Worm (Caenorhabditis elegans): ENCODE results near the gene H20E11.2.

Gene H20E11.2

DNA sequence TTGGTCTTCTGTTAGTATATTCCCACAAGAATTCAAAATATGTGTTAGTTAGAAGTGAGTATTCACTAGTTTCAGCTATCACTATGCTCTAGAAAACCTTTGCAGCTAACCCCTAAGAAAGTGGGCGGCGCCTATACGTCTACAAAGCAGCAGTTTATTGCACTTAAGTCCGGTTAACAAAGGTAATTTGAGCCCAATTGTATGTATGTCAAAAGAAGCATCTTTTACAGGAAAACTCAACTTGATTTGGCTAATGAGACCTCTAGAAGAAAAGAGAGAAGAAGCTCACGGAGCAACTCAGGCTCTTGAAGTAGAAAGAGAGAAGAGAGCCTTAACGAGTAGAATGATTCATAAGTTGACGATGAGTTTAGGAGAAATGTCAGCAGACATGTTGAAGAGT lies 25.1 kb downstream of the H20E11.2 start:
- TF ChIP-seq fkh-8 (tag; optimal IDR thresholded peaks at IDR 0.05): no peak
- no peak for TF ChIP-seq ztf-11 (tag; optimal IDR thresholded peaks at IDR 0.05)
- TF ChIP-seq Y116A8C.19 (tag; optimal IDR thresholded peaks at IDR 0.05; ENCODE audit: borderline replicate concordance): no peak
- no peak for TF ChIP-seq efl-1 (optimal IDR thresholded peaks at IDR 0.05)
- peak in 1 of 2 experiments; percentile 61 for TF ChIP-seq efl-1 (GFP tag; optimal IDR thresholded peaks at IDR 0.05 in 1 of 2)
- no peak for TF ChIP-seq ama-1 (optimal IDR thresholded peaks at IDR 0.05)
- peak; percentile 23 for TF ChIP-seq nhr-47 (tag; optimal IDR thresholded peaks at IDR 0.05)
- no peak for TF ChIP-seq egl-13 (tag; optimal IDR thresholded peaks at IDR 0.05)
- TF ChIP-seq nhr-90 (tag; optimal IDR thresholded peaks at IDR 0.05; ENCODE audit: poor library complexity): no peak
- TF ChIP-seq lin-14 (GFP tag; optimal IDR thresholded peaks at IDR 0.05): peak; percentile 51
- no peak for TF ChIP-seq tlp-1 (tag; optimal IDR thresholded peaks at IDR 0.05)
- TF ChIP-seq unc-30 (tag; optimal IDR thresholded peaks at IDR 0.05): no peak
- peak; percentile 7 for TF ChIP-seq nhr-71 (tag; optimal IDR thresholded peaks at IDR 0.05)
- no peak for TF ChIP-seq elt-2 (tag; optimal IDR thresholded peaks at IDR 0.05)
- TF ChIP-seq pax-3 (tag; optimal IDR thresholded peaks at IDR 0.05): no peak
- TF ChIP-seq lir-3 (tag; optimal IDR thresholded peaks at IDR 0.05; ENCODE audit: poor library complexity): no peak
- no peak for TF ChIP-seq ets-5 (GFP tag; IDR thresholded peaks at IDR 0.05)
- TF ChIP-seq unc-62 (GFP tag; optimal IDR thresholded peaks at IDR 0.05): no peak
- TF ChIP-seq tbx-2 (tag; optimal IDR thresholded peaks at IDR 0.05): peak; percentile 8

DNA sequence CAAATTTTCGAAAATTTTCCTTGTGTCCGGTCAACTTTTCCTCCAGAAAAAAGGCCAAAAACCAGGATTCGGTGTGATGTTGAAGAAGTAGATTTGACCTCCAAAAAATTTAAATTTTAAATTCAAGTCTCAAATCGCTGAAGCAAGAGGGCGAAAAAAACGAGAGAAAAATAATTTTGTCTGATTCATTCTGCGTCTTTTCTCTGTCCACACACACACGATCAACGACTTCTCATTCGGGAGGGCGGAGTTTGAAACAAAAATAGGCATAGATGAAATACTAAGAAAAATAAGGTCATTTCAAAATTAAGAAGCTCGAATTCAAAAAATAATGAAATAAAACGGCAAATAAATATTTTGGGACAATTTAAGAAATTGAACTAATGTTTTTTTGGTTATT lies 31.7 kb downstream of the H20E11.2 start, which contains the start of gene R13H7.2:
R13H7.2 (minus strand) TSS at position 101 of the 400 bp plus-strand sequence.
- no peak for TF ChIP-seq C04F5.9 (tag; optimal IDR thresholded peaks at IDR 0.05)
- TF ChIP-seq nhr-90 (tag; optimal IDR thresholded peaks at IDR 0.05; ENCODE audit: poor library complexity): no peak
- TF ChIP-seq mab-9 (GFP tag; IDR thresholded peaks at IDR 0.05): no peak
- no peak for TF ChIP-seq C34B4.2 (tag; optimal IDR thresholded peaks at IDR 0.05)
- TF ChIP-seq nhr-237 (tag; optimal IDR thresholded peaks at IDR 0.05): no peak
- no peak for TF ChIP-seq sptf-1 (tag; optimal IDR thresholded peaks at IDR 0.05)
- no peak for TF ChIP-seq nhr-28 (tag; optimal IDR thresholded peaks at IDR 0.05)
- TF ChIP-seq zip-4 (GFP tag; optimal IDR thresholded peaks at IDR 0.05): no peak
- no peak for TF ChIP-seq sup-37 (GFP tag; optimal IDR thresholded peaks at IDR 0.05)
- no peak for TF ChIP-seq lsy-2 (tag; optimal IDR thresholded peaks at IDR 0.05)
- TF ChIP-seq elt-3 (tag; optimal IDR thresholded peaks at IDR 0.05): no peak
- TF ChIP-seq irx-1 (tag; optimal IDR thresholded peaks at IDR 0.05): no peak
- TF ChIP-seq skn-1 (tag; optimal IDR thresholded peaks at IDR 0.05): no peak
- no peak for TF ChIP-seq swsn-7 (tag; optimal IDR thresholded peaks at IDR 0.05)

DNA sequence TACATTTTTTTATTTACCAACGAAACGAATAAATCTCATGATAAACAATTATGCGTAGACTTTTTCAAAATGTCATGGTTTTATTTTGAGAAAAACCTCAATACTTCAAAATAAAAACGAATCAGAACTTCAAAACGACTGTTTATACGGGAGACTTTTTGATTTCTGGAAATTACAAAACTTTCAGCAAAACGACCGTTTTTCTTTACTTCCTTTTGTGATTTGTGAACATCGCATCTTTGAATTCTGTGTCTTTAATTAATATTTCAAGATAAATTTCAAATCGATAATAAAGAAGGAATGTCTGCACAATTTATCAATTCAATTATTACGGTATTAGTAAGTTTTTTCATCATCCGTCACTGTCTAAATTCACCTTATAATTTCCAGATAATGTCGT lies 40.2 kb downstream of the H20E11.2 start, which contains the start of gene srx-20:
srx-20 (plus strand) TSS at position 301 of the 400 bp plus-strand sequence.
- no peak for TF ChIP-seq ceh-88 (GFP tag; IDR thresholded peaks at IDR 0.05)
- TF ChIP-seq mab-9 (GFP tag; IDR thresholded peaks at IDR 0.05): no peak
- no peak for TF ChIP-seq lin-13 (GFP tag; optimal IDR thresholded peaks at IDR 0.05)
- no peak for TF ChIP-seq fkh-8 (tag; optimal IDR thresholded peaks at IDR 0.05)
- TF ChIP-seq egl-13 (tag; optimal IDR thresholded peaks at IDR 0.05): no peak
- no peak for TF ChIP-seq nhr-71 (tag; optimal IDR thresholded peaks at IDR 0.05)
- no peak for TF ChIP-seq nhr-12 (tag; optimal IDR thresholded peaks at IDR 0.05)
- no peak for TF ChIP-seq ceh-63 (GFP tag; optimal IDR thresholded peaks at IDR 0.05)
- TF ChIP-seq sup-37 (GFP tag; optimal IDR thresholded peaks at IDR 0.05): no peak
- no peak for TF ChIP-seq C34B4.2 (tag; optimal IDR thresholded peaks at IDR 0.05)
- no peak for TF ChIP-seq aha-1 (tag; optimal IDR thresholded peaks at IDR 0.05)
- no peak for TF ChIP-seq egl-27 (tag; optimal IDR thresholded peaks at IDR 0.05)
- TF ChIP-seq ces-1 (GFP tag; optimal IDR thresholded peaks at IDR 0.05): no peak
- no peak for TF ChIP-seq ztf-11 (tag; optimal IDR thresholded peaks at IDR 0.05)
- no peak for TF ChIP-seq nhr-90 (tag; optimal IDR thresholded peaks at IDR 0.05; ENCODE audit: poor library complexity)
